Worm (Caenorhabditis elegans): ENCODE measurements around the gene pgm-1.

DNA sequence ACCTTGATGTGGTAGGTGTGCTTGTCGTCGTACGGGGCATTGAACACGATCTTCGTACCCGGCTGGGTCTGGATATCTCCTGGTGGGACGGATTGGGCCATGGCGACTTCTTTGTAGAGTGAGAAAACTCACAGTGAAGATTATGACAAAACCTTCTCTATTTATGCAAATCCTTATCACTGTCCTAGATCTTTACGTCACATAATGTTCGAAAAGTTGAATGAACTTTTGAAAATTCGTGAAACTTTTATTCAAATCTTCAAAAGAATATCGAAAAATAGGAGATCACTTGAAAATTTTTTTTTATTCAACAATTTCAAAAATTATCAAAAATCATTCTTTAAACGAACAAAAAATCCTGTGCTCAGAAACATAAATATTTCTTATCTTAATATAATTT lies 3.4 kb downstream of the pgm-1 start, which contains the start of gene msp-33:
- no peak for TF ChIP-seq F13C5.2 (tag; optimal IDR thresholded peaks at IDR 0.05)
- TF ChIP-seq pes-1 (GFP tag; IDR thresholded peaks at IDR 0.05): no peak
- TF ChIP-seq tra-4 (tag; optimal IDR thresholded peaks at IDR 0.05): no peak
- no peak for TF ChIP-seq B0310.2 (tag; optimal IDR thresholded peaks at IDR 0.05)
- no peak for TF ChIP-seq ama-1 (optimal IDR thresholded peaks at IDR 0.05)
- TF ChIP-seq hmg-4 (GFP tag; optimal IDR thresholded peaks at IDR 0.05): no peak
- no peak for TF ChIP-seq ceh-13 (GFP tag; optimal IDR thresholded peaks at IDR 0.05)
- no peak for TF ChIP-seq tbx-37 (GFP tag; conservative IDR thresholded peaks at IDR 0.05)
